Worm (Caenorhabditis elegans): ENCODE measurements around the gene K05F6.10.

The K05F6.10 gene

DNA sequence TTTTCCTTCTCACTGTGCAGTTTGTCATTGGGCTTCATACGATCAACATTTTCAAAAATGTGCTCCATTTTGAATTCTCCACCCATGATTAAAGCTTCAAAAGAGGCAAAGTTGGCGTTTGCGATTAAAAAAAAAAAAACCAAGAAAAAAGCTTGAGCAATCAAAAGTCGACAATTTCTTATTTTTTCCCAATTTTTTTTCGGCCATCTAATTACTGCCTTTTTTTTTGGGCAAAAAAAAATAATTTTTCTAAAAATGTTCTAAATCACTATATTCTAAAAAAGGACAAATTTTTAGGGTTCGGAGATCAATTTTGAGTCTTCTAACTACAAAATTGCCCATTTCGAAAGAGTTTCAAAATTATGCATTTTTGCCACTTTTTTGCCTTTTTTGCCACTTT, at the start of gene K05F6.10:
Gene K05F6.10, minus strand, starts transcription at position 101 of the 400 bp plus-strand sequence.
- TF ChIP-seq sma-9 (GFP tag; optimal IDR thresholded peaks at IDR 0.05) (no peak), sma-9 (tag; optimal IDR thresholded peaks at IDR 0.05) (no peak), nhr-23 (tag; optimal IDR thresholded peaks at IDR 0.05) (no peak), mdl-1 (tag; optimal IDR thresholded peaks at IDR 0.05) (no peak), nhr-21 (tag; optimal IDR thresholded peaks at IDR 0.05) (no peak), egl-27 (tag; optimal IDR thresholded peaks at IDR 0.05) (no peak), nhr-129 (tag; optimal IDR thresholded peaks at IDR 0.05) (no peak), nhr-6 (tag; optimal IDR thresholded peaks at IDR 0.05) (no peak), elt-1 (tag; optimal IDR thresholded peaks at IDR 0.05) (no peak), elt-3 (tag; optimal IDR thresholded peaks at IDR 0.05) (no peak), crh-2 (tag; optimal IDR thresholded peaks at IDR 0.05) (no peak), zag-1 (tag; optimal IDR thresholded peaks at IDR 0.05) (no peak), F13H6.1 (tag; optimal IDR thresholded peaks at IDR 0.05) (no peak), nhr-11 (tag; optimal IDR thresholded peaks at IDR 0.05) (no peak)

DNA sequence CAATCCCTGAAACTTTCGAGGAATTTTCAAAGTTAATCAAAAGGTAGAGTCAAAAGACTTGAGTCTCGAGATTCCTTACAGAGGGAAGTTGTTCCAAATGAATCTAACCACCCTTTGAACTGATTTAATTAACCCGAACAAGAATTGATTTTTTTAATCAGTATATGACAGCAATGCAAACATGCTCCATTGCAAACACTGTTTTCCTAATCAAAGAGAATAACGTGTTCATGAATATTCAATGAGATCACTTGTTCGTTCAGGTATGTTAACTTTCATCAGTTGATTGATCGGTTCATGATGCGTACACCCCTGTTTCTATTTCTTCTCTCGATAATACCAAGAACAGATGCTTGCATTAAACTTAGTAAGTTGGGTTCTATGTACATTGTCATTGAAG, 49.7 kb upstream of the K05F6.10 start, which contains the start of gene C08E3.14:
Gene C08E3.14, plus strand, starts transcription at position 301 of the 400 bp plus-strand sequence.
- no peak for TF ChIP-seq unc-39 (tag; optimal IDR thresholded peaks at IDR 0.05)
- no peak for TF ChIP-seq lin-11 (tag; optimal IDR thresholded peaks at IDR 0.05)
- TF ChIP-seq ceh-82 (tag; optimal IDR thresholded peaks at IDR 0.05) = no peak

DNA sequence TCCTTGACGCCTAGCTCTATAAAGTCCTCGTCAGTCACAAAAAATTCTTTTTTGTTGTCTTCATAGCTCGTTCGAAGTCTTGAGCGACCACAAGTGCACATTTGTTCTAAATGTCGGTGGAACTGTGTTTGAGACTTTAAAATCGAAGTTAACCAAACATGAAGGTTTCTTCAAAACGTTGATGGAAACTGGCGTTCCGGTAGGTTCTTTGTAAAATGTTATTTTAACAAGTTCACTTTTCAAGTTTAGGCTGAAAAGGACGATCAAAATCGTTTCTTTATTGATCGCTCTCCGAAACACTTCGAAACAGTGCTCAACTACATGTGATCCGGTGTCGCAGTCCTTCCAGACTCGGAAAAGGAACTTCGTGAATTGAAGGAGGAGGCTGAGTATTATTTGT, 48.6 kb upstream of the K05F6.10 start, which contains the start of gene fbxa-160:
Gene fbxa-160, minus strand, starts transcription at position 101 of the 400 bp plus-strand sequence.
- TF ChIP-seq crh-2 (tag; optimal IDR thresholded peaks at IDR 0.05) (no peak), lin-13 (GFP tag; optimal IDR thresholded peaks at IDR 0.05) (no peak), C34F6.9 (tag; optimal IDR thresholded peaks at IDR 0.05) (no peak), F13H6.1 (tag; optimal IDR thresholded peaks at IDR 0.05) (no peak), nhr-129 (tag; optimal IDR thresholded peaks at IDR 0.05) (no peak), peb-1 (tag; optimal IDR thresholded peaks at IDR 0.05) (no peak), nhr-25 (tag; optimal IDR thresholded peaks at IDR 0.05) (no peak), sma-3 (GFP tag; optimal IDR thresholded peaks at IDR 0.05) (no peak), nhr-12 (tag; optimal IDR thresholded peaks at IDR 0.05) (no peak), lin-11 (tag; optimal IDR thresholded peaks at IDR 0.05) (no peak), nhr-6 (tag; optimal IDR thresholded peaks at IDR 0.05) (no peak), nhr-21 (tag; optimal IDR thresholded peaks at IDR 0.05) (no peak), ztf-11 (tag; optimal IDR thresholded peaks at IDR 0.05) (no peak)

DNA sequence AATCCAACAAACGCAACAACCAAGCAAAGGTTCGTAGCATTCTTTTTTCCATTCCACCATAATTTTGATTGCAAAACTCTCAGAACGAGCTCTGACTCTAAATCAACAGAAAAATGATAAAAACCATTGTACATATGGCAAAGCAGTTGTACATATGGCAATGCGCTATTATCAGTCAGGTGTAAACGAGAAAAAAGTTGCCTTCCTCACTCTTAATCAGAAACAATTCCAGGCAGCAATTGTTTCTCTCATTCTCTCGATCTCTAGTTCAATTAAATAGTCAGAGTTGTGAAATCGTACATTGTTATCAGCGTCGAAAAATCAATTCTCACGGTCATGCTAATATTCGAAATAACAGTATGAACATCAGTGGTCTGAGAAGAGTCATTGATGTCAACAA, 45.9 kb upstream of the K05F6.10 start:
- TF ChIP-seq unc-55 (GFP tag; optimal IDR thresholded peaks at IDR 0.05) (no peak), mbf-1 (tag; optimal IDR thresholded peaks at IDR 0.05) (no peak), ZK546.5 (tag; optimal IDR thresholded peaks at IDR 0.05) (no peak), fos-1 (tag; optimal IDR thresholded peaks at IDR 0.05) (peak; percentile 44), lin-13 (GFP tag; optimal IDR thresholded peaks at IDR 0.05) (no peak)

DNA sequence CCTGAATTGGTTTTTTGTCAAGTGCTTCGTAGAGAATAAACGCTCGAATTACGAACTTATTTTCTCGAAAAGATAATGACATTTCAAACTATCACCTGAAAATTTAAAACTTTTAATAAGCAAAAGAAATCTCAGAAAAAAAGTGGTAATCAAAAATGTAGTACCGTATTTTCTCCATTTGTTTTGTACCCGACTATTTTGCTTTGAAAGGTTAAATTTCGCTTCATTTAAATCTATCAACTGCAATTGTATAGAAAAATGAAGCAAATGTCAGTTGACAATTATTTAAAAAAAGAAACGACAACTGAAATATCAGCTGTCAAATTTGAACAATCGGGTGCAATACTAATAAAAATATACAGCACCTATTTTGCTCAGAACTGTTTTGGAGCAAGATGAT, 45.2 kb upstream of the K05F6.10 start, which contains the start of gene fbxa-158:
Gene fbxa-158, minus strand, starts transcription at position 101 of the 400 bp plus-strand sequence.
- TF ChIP-seq nhr-21 (tag; optimal IDR thresholded peaks at IDR 0.05) (no peak), unc-55 (GFP tag; optimal IDR thresholded peaks at IDR 0.05) (no peak), dmd-4 (tag; optimal IDR thresholded peaks at IDR 0.05) (no peak), alr-1 (tag; optimal IDR thresholded peaks at IDR 0.05) (no peak), unc-62 (GFP tag; optimal IDR thresholded peaks at IDR 0.05) (no peak), aly-2 (tag; optimal IDR thresholded peaks at IDR 0.05) (no peak), elt-3 (tag; optimal IDR thresholded peaks at IDR 0.05) (no peak), egl-27 (tag; optimal IDR thresholded peaks at IDR 0.05) (no peak), unc-39 (tag; optimal IDR thresholded peaks at IDR 0.05) (no peak), zag-1 (tag; optimal IDR thresholded peaks at IDR 0.05) (no peak), nhr-23 (tag; optimal IDR thresholded peaks at IDR 0.05) (no peak), snpc-4 (tag; optimal IDR thresholded peaks at IDR 0.05) (no peak), peb-1 (tag; optimal IDR thresholded peaks at IDR 0.05) (no peak)

DNA sequence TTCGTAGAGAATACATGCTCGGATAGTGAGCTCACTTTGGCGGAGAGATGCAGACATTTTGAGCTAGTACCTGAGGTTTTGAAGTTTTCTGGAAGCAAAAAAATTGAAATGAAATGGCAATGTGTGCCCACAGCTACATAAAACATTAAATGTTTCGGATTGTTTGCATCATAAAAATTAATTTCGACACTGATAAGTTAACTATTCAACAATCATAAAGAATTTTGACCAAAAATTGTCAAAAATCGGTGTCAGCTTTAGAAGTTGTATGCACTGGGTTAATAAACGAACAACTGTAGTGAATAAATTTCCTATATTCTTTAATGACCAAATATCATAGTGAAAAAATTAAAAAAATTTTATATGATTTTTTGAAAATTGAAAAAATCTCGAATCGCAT, 43.0 kb upstream of the K05F6.10 start, which contains the start of gene fbxa-166:
Gene fbxa-166, minus strand, starts transcription at position 101 of the 400 bp plus-strand sequence.
- TF ChIP-seq nhr-11 (tag; optimal IDR thresholded peaks at IDR 0.05) (no peak), elt-3 (tag; optimal IDR thresholded peaks at IDR 0.05) (no peak), sem-4 (tag; optimal IDR thresholded peaks at IDR 0.05) (no peak), F13H6.1 (tag; optimal IDR thresholded peaks at IDR 0.05) (no peak), ama-1 (optimal IDR thresholded peaks at IDR 0.05) (no peak), dmd-4 (tag; optimal IDR thresholded peaks at IDR 0.05) (no peak), R02D3.7 (tag; optimal IDR thresholded peaks at IDR 0.05) (no peak), ztf-4 (tag; optimal IDR thresholded peaks at IDR 0.05) (no peak), sma-9 (GFP tag; optimal IDR thresholded peaks at IDR 0.05) (no peak), sma-9 (tag; optimal IDR thresholded peaks at IDR 0.05) (no peak)

All from whole organism, L2 larva.